Fruit fly (Drosophila melanogaster): ENCODE results near the gene CG13674.
A peak's percentile ranks its signal among the peaks of the same experiment; 100 is the strongest.

The CG13674 gene

dm6 chr3L:8186627-8187396, 32.0 kb downstream of the CG13674 start, which contains the start of the genes ERR and Atg18a (continued):
- peak; percentile 79 for TF ChIP-seq CHES-1-like (GFP tag; optimal IDR thresholded peaks at IDR 0.05)
- peak; percentile 91 for TF ChIP-seq Hsf (GFP tag; optimal IDR thresholded peaks at IDR 0.05)
- TF ChIP-seq hkb (optimal IDR thresholded peaks at IDR 0.05), result peak; percentile 93
- peak; percentile 62 for TF ChIP-seq hkb (GFP tag; IDR thresholded peaks at IDR 0.05)
- TF ChIP-seq klu (GFP tag; IDR thresholded peaks at IDR 0.05), result peak; percentile 93
- peak; percentile 92 for TF ChIP-seq CG17361 (GFP tag; IDR thresholded peaks at IDR 0.05)
- TF ChIP-seq Sox102F (GFP tag; optimal IDR thresholded peaks at IDR 0.05), result no peak
- TF ChIP-seq Side (GFP tag; optimal IDR thresholded peaks at IDR 0.05), result peak; percentile 68
- no peak for TF ChIP-seq Neu2 (GFP tag; optimal IDR thresholded peaks at IDR 0.05; ENCODE audit: borderline replicate concordance)
- TF ChIP-seq wdn (GFP tag; IDR thresholded peaks at IDR 0.05), result peak; percentile 79; the same call in 1 of the 2 replicates
- TF ChIP-seq CG30020 (tag; optimal IDR thresholded peaks at IDR 0.05), result peak; percentile 83
- peak; percentile 80 for TF ChIP-seq CG11247 (GFP tag; IDR thresholded peaks at IDR 0.05)
- peak; percentile 74 for TF ChIP-seq CG7357 (GFP tag; IDR thresholded peaks at IDR 0.05)
- peak; percentile 76 for TF ChIP-seq CG8478 (optimal IDR thresholded peaks at IDR 0.05)
- peak; percentile 51 for TF ChIP-seq CG3995 (GFP tag; optimal IDR thresholded peaks at IDR 0.05)
- peak; percentile 72 to 79 for TF ChIP-seq Hr51 (GFP tag; optimal IDR thresholded peaks at IDR 0.05)
- TF ChIP-seq slou (GFP tag; optimal IDR thresholded peaks at IDR 0.05), result peak; percentile 87
- peak; percentile 42 for TF ChIP-seq gcm2 (GFP tag; optimal IDR thresholded peaks at IDR 0.05)
- peak; percentile 97 for TF ChIP-seq CG9932 (GFP tag; IDR thresholded peaks at IDR 0.05)
- TF ChIP-seq Fer2 (tag; optimal IDR thresholded peaks at IDR 0.05), result peak; percentile 82
- TF ChIP-seq twi (tag; optimal IDR thresholded peaks at IDR 0.05), result peak; percentile 78
- TF ChIP-seq ssp (GFP tag; IDR thresholded peaks at IDR 0.05), result peak; percentile 83
- TF ChIP-seq CG31365 (tag; optimal IDR thresholded peaks at IDR 0.05), result peak; percentile 0
- no peak for TF ChIP-seq Sox100B (GFP tag; optimal IDR thresholded peaks at IDR 0.05)
- peak; percentile 87 for TF ChIP-seq CG3281 (GFP tag; optimal IDR thresholded peaks at IDR 0.05)
- TF ChIP-seq CG12071 (GFP tag; optimal IDR thresholded peaks at IDR 0.05), result no peak
- TF ChIP-seq dpn (GFP tag; optimal IDR thresholded peaks at IDR 0.05), result peak; percentile 85 to 88
- TF ChIP-seq dati (GFP tag; IDR thresholded peaks at IDR 0.05), result no peak
- peak; percentile 79 for TF ChIP-seq Mrtf (GFP tag; IDR thresholded peaks at IDR 0.05)
- TF ChIP-seq CG12744 (GFP tag; optimal IDR thresholded peaks at IDR 0.05), result peak; percentile 63
- peak; percentile 60 for TF ChIP-seq Blimp-1 (GFP tag; optimal IDR thresholded peaks at IDR 0.05)
- peak; percentile 79; the same call in 1 of the 2 replicates for TF ChIP-seq danr (GFP tag; IDR thresholded peaks at IDR 0.05)
- TF ChIP-seq CG17385 (GFP tag; optimal IDR thresholded peaks at IDR 0.05), result peak; percentile 58
- TF ChIP-seq CG17186 (GFP tag; optimal IDR thresholded peaks at IDR 0.05), result peak; percentile 85
- TF ChIP-seq CG34376 (GFP tag; optimal IDR thresholded peaks at IDR 0.05), result peak; percentile 57
- peak; percentile 72 for TF ChIP-seq nerfin-1 (tag; optimal IDR thresholded peaks at IDR 0.05)
- peak; percentile 31 for TF ChIP-seq ATbp (GFP tag; optimal IDR thresholded peaks at IDR 0.05)
- no peak for TF ChIP-seq CG11723 (GFP tag; optimal IDR thresholded peaks at IDR 0.05)
- peak; percentile 58 for TF ChIP-seq Sry-δ (GFP tag; optimal IDR thresholded peaks at IDR 0.05)
- TF ChIP-seq ind (GFP tag; optimal IDR thresholded peaks at IDR 0.05), result peak; percentile 91
- TF ChIP-seq Antp (GFP tag; optimal IDR thresholded peaks at IDR 0.05), result peak; percentile 85
- peak; percentile 87 for TF ChIP-seq esg (GFP tag; conservative IDR thresholded peaks at IDR 0.05)
- peak; percentile 92 for TF ChIP-seq nmo (GFP tag; optimal IDR thresholded peaks at IDR 0.05)
- TF ChIP-seq CG6791 (GFP tag; IDR thresholded peaks at IDR 0.05; ENCODE audit: partially characterized antibody), result peak; percentile 45; the same call in 1 of the 3 replicates
- TF ChIP-seq Sin3A (optimal IDR thresholded peaks at IDR 0.05), result peak; percentile 98
- TF ChIP-seq GATAe (GFP tag; conservative IDR thresholded peaks at IDR 0.05), result peak; percentile 49; the same call in 1 of the 2 replicates
- TF ChIP-seq bab2 (GFP tag; optimal IDR thresholded peaks at IDR 0.05), result peak; percentile 79
- peak; percentile 92 for TF ChIP-seq NFAT (GFP tag; IDR thresholded peaks at IDR 0.05)
- TF ChIP-seq unc-4 (GFP tag; IDR thresholded peaks at IDR 0.05; ENCODE audit: partially characterized antibody), result peak; percentile 62; the same call in 1 of the 2 replicates
- TF ChIP-seq Opbp (GFP tag; IDR thresholded peaks at IDR 0.05; ENCODE audit: partially characterized antibody), result peak; percentile 51; the same call in 1 of the 3 replicates

All from whole organism, embryonic.